Fruit fly (Drosophila melanogaster) Kc167 (cell line): ENCODE measurements around the gene rdgA.

Experiments
- Myc ChIP-seq: fragments of >200 bp; optimal IDR thresholded peaks from 2 replicates; lab custom pipeline; 2017; ENCODE audit warnings: missing external identifiers
- Sin3A ChIP-seq: fragments of >200 bp; optimal IDR thresholded peaks from 2 replicates; lab custom pipeline; 2018; ENCODE audit warnings: missing external identifiers
- h ChIP-seq: fragments of >200 bp; optimal IDR thresholded peaks from 3 replicates; lab custom pipeline; 2018; ENCODE audit warnings: missing external identifiers
- insv ChIP-seq: fragments of >200 bp; optimal IDR thresholded peaks from 3 replicates; lab custom pipeline; 2018; ENCODE audit warnings: missing external identifiers
- psq ChIP-seq: fragments of >200 bp; optimal IDR thresholded peaks from 2 replicates; lab custom pipeline; 2017; ENCODE audit warnings: missing external identifiers

DNA sequence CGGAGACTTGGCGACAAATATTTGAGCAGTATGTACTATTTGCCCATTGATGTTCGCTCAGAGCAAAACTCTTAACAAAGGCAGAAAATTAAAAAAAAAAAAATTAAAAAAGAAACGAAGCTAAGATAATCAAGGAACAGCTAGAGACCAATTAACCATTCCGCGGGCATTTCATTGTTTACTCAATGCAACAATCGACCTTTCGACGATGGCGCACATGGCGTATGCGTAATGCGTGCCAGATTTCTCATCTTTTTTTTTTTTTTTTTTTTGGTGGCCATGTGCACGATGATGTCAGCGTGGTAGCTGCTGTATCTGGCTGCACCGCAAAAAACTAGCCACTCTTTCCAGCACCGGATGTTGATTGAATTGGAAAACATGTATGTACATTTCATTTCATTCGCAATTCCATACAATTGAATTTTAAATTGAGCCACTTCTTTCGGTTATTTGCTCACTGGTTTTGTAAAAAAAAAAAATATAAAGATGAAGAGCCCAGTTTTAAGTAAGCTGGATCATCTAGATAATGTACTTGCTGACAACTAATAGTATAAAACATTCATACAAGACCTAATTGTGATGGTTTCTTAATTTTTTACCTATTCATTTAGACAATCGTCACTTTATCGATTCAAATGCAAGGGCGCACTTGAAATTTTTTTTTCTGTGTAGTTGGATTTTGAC, 168.9 kb downstream of the rdgA start:
- TF ChIP-seq Sin3A (lab: Kevin White, UChicago) = no peak
- TF ChIP-seq h = no peak
- TF ChIP-seq psq = no peak
- TF ChIP-seq Myc (lab: Kevin White, UChicago) = no peak
- no peak for TF ChIP-seq insv (lab: Kevin White, UChicago)
